Fruit fly (Drosophila melanogaster) whole organism, embryonic: ENCODE results near the gene Hsp67Ba.
A peak's percentile ranks its signal among the peaks of the same experiment; 100 is the strongest.

Experiments
- CG11085 ChIP-seq: fragments of 200-800 bp; sonication (Bioruptor generic); IDR thresholded peaks from 2 replicates; pipeline ENCODE4 v1.3.6; 2022; ENCODE audit warnings: missing biosample characterization, missing genetic modification characterization
- CG11247 ChIP-seq: fragments of 200-800 bp; sonication (Bioruptor generic); IDR thresholded peaks from 2 replicates; pipeline ENCODE4 v1.3.6; 2022; ENCODE audit warnings: missing biosample characterization, missing genetic modification characterization
- CG11398 ChIP-seq: fragments of 200-800 bp; sonication (Bioruptor generic); optimal IDR thresholded peaks from 2 replicates; lab custom pipeline; 2016; ENCODE audit warnings: missing biosample characterization, missing genetic modification characterization
- CG12071 ChIP-seq: fragments of 200-800 bp; sonication (Bioruptor generic); optimal IDR thresholded peaks from 3 replicates; lab custom pipeline; 2018; ENCODE audit warnings: missing biosample characterization, mild to moderate bottlenecking, missing genetic modification characterization
- CG13296 ChIP-seq: fragments of 200-800 bp; sonication (Bioruptor generic); optimal IDR thresholded peaks from 3 replicates; lab custom pipeline; 2018; ENCODE audit warnings: missing biosample characterization, mild to moderate bottlenecking, missing genetic modification characterization
- CG1529 ChIP-seq: fragments of 200-800 bp; sonication (Bioruptor generic); optimal IDR thresholded peaks from 3 replicates; lab custom pipeline; 2018; ENCODE audit warnings: missing biosample characterization, missing genetic modification characterization
- CG15514 ChIP-seq: fragments of 200-800 bp; sonication (Bioruptor generic); optimal IDR thresholded peaks from 3 replicates; lab custom pipeline; 2017; ENCODE audit warnings: missing biosample characterization, missing genetic modification characterization, mild to moderate bottlenecking, moderate library complexity, missing genetic modification reagents
- CG16813 ChIP-seq: fragments of 200-800 bp; sonication (Bioruptor generic); IDR thresholded peaks from 3 replicates; pipeline ENCODE4 v1.3.6; 2022; ENCODE audit warnings: missing biosample characterization, missing genetic modification characterization; ENCODE audit not compliant: partially characterized antibody
- CG16863 ChIP-seq: fragments of 200-800 bp; sonication (Bioruptor generic); optimal IDR thresholded peaks from 3 replicates; lab custom pipeline; 2016; ENCODE audit warnings: missing biosample characterization, missing genetic modification characterization
- CG2202 ChIP-seq: fragments of 200-800 bp; sonication (Bioruptor generic); optimal IDR thresholded peaks from 2 replicates; lab custom pipeline; 2018; ENCODE audit warnings: missing biosample characterization, mild to moderate bottlenecking, missing genetic modification characterization
- CG30020 ChIP-seq: fragments of 200-800 bp; optimal IDR thresholded peaks from 2 replicates; lab custom pipeline; 2019; ENCODE audit warnings: missing biosample characterization, mild to moderate bottlenecking, missing genetic modification characterization, moderate library complexity
- CG30403 ChIP-seq: fragments of 200-800 bp; sonication (Bioruptor generic); optimal IDR thresholded peaks from 3 replicates; lab custom pipeline; 2016; ENCODE audit warnings: missing biosample characterization, missing genetic modification characterization
- CG32532 ChIP-seq: fragments of 200-800 bp; sonication (Bioruptor generic); IDR thresholded peaks from 2 replicates; pipeline ENCODE4 v1.3.6; 2022; ENCODE audit warnings: missing biosample characterization, missing genetic modification characterization
- CG3847 ChIP-seq: fragments of 200-800 bp; sonication (Bioruptor generic); IDR thresholded peaks from 2 replicates; pipeline ENCODE4 v1.3.6; 2022; ENCODE audit warnings: missing biosample characterization, missing genetic modification characterization
- CG4617 ChIP-seq: fragments of 200-800 bp; sonication (Bioruptor generic); optimal IDR thresholded peaks from 3 replicates; lab custom pipeline; 2016; ENCODE audit warnings: missing biosample characterization, missing genetic modification characterization, borderline replicate concordance
- CG4820 ChIP-seq: fragments of 200-800 bp; sonication (Bioruptor generic); optimal IDR thresholded peaks from 3 replicates; lab custom pipeline; 2016; ENCODE audit warnings: missing biosample characterization, missing genetic modification characterization
- CG9215 ChIP-seq: fragments of 200-800 bp; sonication (Bioruptor generic); IDR thresholded peaks from 2 replicates; pipeline ENCODE4 v1.3.6; 2022; ENCODE audit warnings: missing biosample characterization, missing genetic modification characterization
- CG9437 ChIP-seq: fragments of 200-800 bp; sonication (Bioruptor generic); optimal IDR thresholded peaks from 2 replicates; lab custom pipeline; 2018; ENCODE audit warnings: missing biosample characterization, mild to moderate bottlenecking, missing genetic modification characterization
- CG9797 ChIP-seq: fragments of 200-800 bp; sonication (Bioruptor generic); optimal IDR thresholded peaks from 3 replicates; lab custom pipeline; 2018; ENCODE audit warnings: missing biosample characterization, mild to moderate bottlenecking, missing genetic modification characterization
- CG9817 ChIP-seq: fragments of 200-800 bp; sonication (Bioruptor generic); optimal IDR thresholded peaks from 2 replicates; lab custom pipeline; 2018; ENCODE audit warnings: missing biosample characterization, mild to moderate bottlenecking, missing genetic modification characterization, moderate library complexity
- CG9932 ChIP-seq: fragments of 200-800 bp; sonication (Bioruptor generic); IDR thresholded peaks from 2 replicates; pipeline ENCODE4 v1.3.6; 2022; ENCODE audit warnings: missing biosample characterization, missing genetic modification characterization
- CHES-1-like ChIP-seq: fragments of 200-800 bp; sonication (Bioruptor generic); optimal IDR thresholded peaks from 2 replicates; lab custom pipeline; 2016; ENCODE audit warnings: missing biosample characterization, missing genetic modification characterization
- Camta ChIP-seq: fragments of 200-800 bp; sonication (Bioruptor generic); optimal IDR thresholded peaks from 2 replicates; lab custom pipeline; 2016; ENCODE audit warnings: missing biosample characterization, missing genetic modification characterization
- CrebB ChIP-seq: fragments of 200-800 bp; sonication (Bioruptor generic); optimal IDR thresholded peaks from 3 replicates; lab custom pipeline; 2018; ENCODE audit warnings: missing biosample characterization, mild to moderate bottlenecking, missing genetic modification characterization
- Dek ChIP-seq: fragments of 200-800 bp; sonication (Bioruptor generic); optimal IDR thresholded peaks from 3 replicates; lab custom pipeline; 2019; ENCODE audit warnings: missing biosample characterization, mild to moderate bottlenecking, missing genetic modification characterization, moderate library complexity
- Fer2 ChIP-seq: fragments of 200-800 bp; sonication (Bioruptor generic); optimal IDR thresholded peaks from 2 replicates; lab custom pipeline; 2018; ENCODE audit warnings: missing biosample characterization, mild to moderate bottlenecking, missing genetic modification characterization, moderate library complexity
- Med ChIP-seq: fragments of 200-800 bp; sonication (Bioruptor generic); peaks from one replicate; lab custom pipeline; 2016; ENCODE audit warnings: missing biosample characterization, missing genetic modification characterization, mild to moderate bottlenecking, inconsistent platforms, moderate library complexity
- Spps ChIP-seq: fragments of 200-800 bp; sonication (Bioruptor generic); optimal IDR thresholded peaks from 2 replicates; lab custom pipeline; 2018; ENCODE audit warnings: missing biosample characterization, mild to moderate bottlenecking, missing genetic modification characterization
- Trl ChIP-seq, 3 experiments: fragments of >200 bp in 2 of 3; fragments of 200-800 bp in 1 of 3; sonication (Bioruptor generic) in 1 of 3; optimal IDR thresholded peaks; 2 replicates in 1 of 3; 3 replicates in 2 of 3; lab custom pipeline; 2016 to 2017; ENCODE audit warnings: missing biosample characterization in 1 of 3, missing genetic modification characterization in 1 of 3
- Usf ChIP-seq: fragments of 200-800 bp; sonication (Bioruptor generic); optimal IDR thresholded peaks from 2 replicates; lab custom pipeline; 2017; ENCODE audit warnings: missing genotype, missing biosample characterization, missing genetic modification characterization
- YL-1 ChIP-seq: fragments of 200-800 bp; sonication (Bioruptor generic); optimal IDR thresholded peaks from 3 replicates; lab custom pipeline; 2017; ENCODE audit warnings: missing biosample characterization, mild to moderate bottlenecking, missing genetic modification characterization
- abd-A ChIP-seq: fragments of 200-800 bp; sonication (Bioruptor generic); optimal IDR thresholded peaks from 3 replicates; lab custom pipeline; 2019; ENCODE audit warnings: missing biosample characterization, mild to moderate bottlenecking, missing genetic modification characterization, moderate library complexity
- ap ChIP-seq: fragments of 200-800 bp; sonication (Bioruptor generic); IDR thresholded peaks from 2 replicates; pipeline ENCODE4 v1.3.6; 2022; ENCODE audit warnings: missing biosample characterization, missing genetic modification characterization
- cg ChIP-seq: fragments of 200-800 bp; sonication (Bioruptor generic); optimal IDR thresholded peaks from 3 replicates; lab custom pipeline; 2019; ENCODE audit warnings: missing biosample characterization, mild to moderate bottlenecking, missing genetic modification characterization, moderate library complexity
- chinmo ChIP-seq: fragments of 200-800 bp; sonication (Bioruptor generic); IDR thresholded peaks from 4 replicates; pipeline ENCODE4 v1.3.6; 2022; ENCODE audit warnings: missing biosample characterization, missing genetic modification characterization; ENCODE audit not compliant: partially characterized antibody
- dysf ChIP-seq: fragments of 200-800 bp; sonication (Bioruptor generic); IDR thresholded peaks from 3 replicates; pipeline ENCODE4 v1.3.6; 2022; ENCODE audit warnings: missing biosample characterization, missing genetic modification characterization
- ham ChIP-seq: fragments of 200-800 bp; sonication (Bioruptor generic); IDR thresholded peaks from 2 replicates; pipeline ENCODE4 v1.3.6; 2022; ENCODE audit warnings: missing biosample characterization, missing genetic modification characterization
- kay ChIP-seq: fragments of 200-800 bp; sonication (Bioruptor generic); optimal IDR thresholded peaks from 2 replicates; lab custom pipeline; 2016; ENCODE audit warnings: missing biosample characterization, missing genetic modification characterization
- nerfin-2 ChIP-seq: fragments of 200-800 bp; sonication (Bioruptor generic); IDR thresholded peaks from 2 replicates; pipeline ENCODE4 v1.3.6; 2022; ENCODE audit warnings: missing biosample characterization, missing genetic modification characterization; ENCODE audit not compliant: partially characterized antibody
- pfk ChIP-seq: fragments of 200-800 bp; sonication (Bioruptor generic); optimal IDR thresholded peaks from 2 replicates; lab custom pipeline; 2018; ENCODE audit warnings: missing biosample characterization, mild to moderate bottlenecking, missing genetic modification characterization, moderate library complexity
- pita ChIP-seq: fragments of 200-800 bp; sonication (Bioruptor generic); optimal IDR thresholded peaks from 2 replicates; lab custom pipeline; 2017; ENCODE audit warnings: missing biosample characterization, mild to moderate bottlenecking, missing genetic modification characterization
- pros ChIP-seq: fragments of 200-800 bp; sonication (Bioruptor generic); optimal IDR thresholded peaks from 3 replicates; lab custom pipeline; 2019; ENCODE audit warnings: missing biosample characterization, mild to moderate bottlenecking, missing genetic modification characterization, moderate library complexity
- scrt ChIP-seq: fragments of 200-800 bp; sonication (Bioruptor generic); optimal IDR thresholded peaks from 2 replicates; lab custom pipeline; 2018; ENCODE audit warnings: missing biosample characterization, mild to moderate bottlenecking, missing genetic modification characterization, moderate library complexity
- sens ChIP-seq: fragments of 200-800 bp; sonication (Bioruptor generic); peaks from one replicate; lab custom pipeline; 2016; ENCODE audit warnings: missing biosample characterization, missing genetic modification characterization
- tgo ChIP-seq: fragments of 200-800 bp; sonication (Bioruptor generic); IDR thresholded peaks from 3 replicates; pipeline ENCODE4 v1.3.6; 2022; ENCODE audit warnings: missing biosample characterization, missing genetic modification characterization
- toy ChIP-seq: fragments of 200-800 bp; sonication (Bioruptor generic); IDR thresholded peaks from 2 replicates; pipeline ENCODE4 v1.3.6; 2022; ENCODE audit warnings: missing biosample characterization, missing genetic modification characterization
- vnd ChIP-seq: fragments of 200-800 bp; sonication (Bioruptor generic); IDR thresholded peaks from 3 replicates; pipeline ENCODE4 v1.3.6; 2022; ENCODE audit warnings: missing biosample characterization, missing genetic modification characterization; ENCODE audit not compliant: partially characterized antibody

Hsp67Ba gene

DNA sequence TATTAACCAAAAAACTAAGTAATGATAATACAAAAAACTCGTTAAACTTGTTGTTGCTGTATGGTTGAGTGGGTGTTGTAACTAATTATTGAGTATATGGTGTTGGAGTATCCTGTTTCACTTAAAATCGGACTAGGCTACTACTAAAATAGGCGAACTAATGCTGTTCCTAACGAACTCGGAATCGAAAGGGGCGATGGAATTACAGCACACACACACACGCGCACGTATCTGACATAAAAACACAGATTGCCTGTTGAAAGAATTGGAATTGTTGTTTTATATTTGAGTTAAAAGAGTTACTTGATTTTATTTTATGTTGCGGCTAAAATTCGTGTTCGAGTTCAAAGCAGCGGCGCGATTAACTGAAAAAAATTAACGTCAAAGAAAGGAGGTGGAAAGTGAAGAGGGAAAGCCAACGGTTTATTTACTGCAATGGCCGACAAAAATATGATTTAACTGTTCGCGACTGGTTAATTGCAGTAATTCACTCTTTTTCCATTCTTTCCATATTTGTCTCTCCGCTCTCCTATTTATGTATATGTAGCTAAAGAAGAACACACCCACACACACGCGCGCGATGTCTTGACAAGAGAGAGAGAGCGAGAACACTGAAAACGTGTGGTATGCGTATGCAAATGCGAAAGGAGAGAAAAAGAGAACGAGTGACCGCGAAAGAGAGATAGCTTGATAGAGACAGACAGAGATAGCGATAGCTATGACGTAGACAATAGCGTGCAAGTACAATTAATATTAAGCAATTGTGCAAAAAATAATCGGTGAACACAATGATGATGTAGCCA, 22.2 kb upstream of the Hsp67Ba start (continued):
- no peak for TF ChIP-seq nerfin-2
- no peak for TF ChIP-seq CG16863 (GFP tag; lab: Kevin White, UChicago)
- no peak for TF ChIP-seq CG4820
- TF ChIP-seq pfk (GFP tag; lab: Kevin White, UChicago) = no peak
- no peak for TF ChIP-seq abd-A (tag; lab: Kevin White, UChicago)
- TF ChIP-seq Camta (GFP tag; lab: Kevin White, UChicago) = no peak

DNA sequence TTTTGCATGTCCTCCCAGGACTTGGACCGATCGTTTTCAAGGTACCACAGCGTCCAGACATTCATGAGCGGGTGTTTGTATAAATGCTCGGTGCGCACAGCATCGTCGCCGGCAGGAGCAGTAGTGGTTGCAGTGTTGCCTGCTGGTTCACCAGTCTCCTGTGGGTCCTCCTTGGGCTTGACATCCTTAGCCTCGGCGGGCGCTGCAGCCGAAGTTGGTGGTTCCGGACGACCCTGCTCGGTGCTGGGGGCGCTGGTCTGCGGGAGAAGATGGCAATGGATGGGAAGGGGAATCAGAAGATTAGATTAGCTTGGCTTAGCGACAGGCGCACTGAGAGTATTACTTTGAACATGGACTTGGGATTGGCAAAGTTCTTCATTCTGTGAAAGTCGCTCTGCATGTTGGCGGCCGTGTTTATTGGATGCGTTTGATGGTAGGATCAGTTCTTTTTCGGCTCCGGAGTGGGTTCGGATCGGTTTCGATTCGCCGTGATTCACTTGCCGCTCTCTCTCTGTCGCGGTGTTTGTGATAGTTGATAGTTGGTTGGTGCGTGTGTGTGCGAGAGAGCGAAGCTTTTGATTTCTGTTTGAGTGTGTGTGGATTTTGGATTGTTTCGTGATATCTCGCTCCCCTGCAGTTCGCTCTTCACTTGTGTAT, 21.5 kb upstream of the Hsp67Ba start:
- TF ChIP-seq vnd (GFP tag; lab: Robert Waterston, UW) (no peak), scrt (no peak), CG30020 (tag; lab: Kevin White, UChicago) (no peak), CHES-1-like (GFP tag; lab: Kevin White, UChicago) (peak; percentile 20), Trl (optimal IDR thresholded peaks at IDR 0.05; lab: Kevin White, UChicago) (peak; percentile 55 to 74), Trl (GFP tag; optimal IDR thresholded peaks at IDR 0.05; lab: Kevin White, UChicago) (no peak), CG9817 (tag; lab: Kevin White, UChicago) (no peak), CG16813 (GFP tag; lab: Robert Waterston, UW) (no peak), kay (GFP tag; lab: Kevin White, UChicago) (peak; percentile 26), CG30403 (GFP tag; lab: Kevin White, UChicago) (no peak), CG2202 (tag; lab: Kevin White, UChicago) (no peak), toy (no peak), CG9797 (GFP tag; lab: Kevin White, UChicago) (no peak), CG32532 (no peak), pros (GFP tag; lab: Kevin White, UChicago) (no peak), dysf (GFP tag; lab: Robert Waterston, UW) (no peak), cg (GFP tag; lab: Kevin White, UChicago) (peak; percentile 84), CG11247 (GFP tag; lab: Robert Waterston, UW) (no peak), CG4617 (GFP tag; lab: Kevin White, UChicago) (no peak), CG11085 (GFP tag; lab: Robert Waterston, UW) (no peak), ham (GFP tag; lab: Robert Waterston, UW) (no peak), pita (GFP tag; lab: Kevin White, UChicago) (no peak), CG1529 (GFP tag; lab: Kevin White, UChicago) (no peak), Med (GFP tag; lab: Kevin White, UChicago) (peak; percentile 71), Usf (GFP tag; lab: Kevin White, UChicago) (no peak), CG9932 (GFP tag; lab: Robert Waterston, UW) (no peak), CG11398 (GFP tag; lab: Kevin White, UChicago) (no peak), Fer2 (tag; lab: Kevin White, UChicago) (no peak), YL-1 (GFP tag; lab: Kevin White, UChicago) (no peak), CG13296 (no peak), CrebB (tag; lab: Kevin White, UChicago) (no peak), Dek (tag; lab: Kevin White, UChicago) (no peak), chinmo (GFP tag; lab: Robert Waterston, UW) (peak; percentile 67; the same call in 2 of the 4 replicates), tgo (GFP tag; lab: Robert Waterston, UW) (no peak), Spps (no peak), CG3847 (GFP tag; lab: Robert Waterston, UW) (no peak), CG9437 (GFP tag; lab: Kevin White, UChicago) (no peak), sens (GFP tag; lab: Kevin White, UChicago) (peak; percentile 71), ap (GFP tag; lab: Robert Waterston, UW) (no peak), CG15514 (GFP tag; lab: Kevin White, UChicago) (peak; percentile 60), CG12071 (no peak), CG9215 (GFP tag; lab: Robert Waterston, UW) (no peak)
